Fruit fly (Drosophila melanogaster) whole organism, embryonic: ENCODE measurements around the gene CHOp24.
A peak's percentile ranks its signal among the peaks of the same experiment; 100 is the strongest.

ENCODE experiments used
- Atf3 ChIP-seq: fragments of 200-800 bp; sonication (Bioruptor generic); optimal IDR thresholded peaks from 3 replicates; lab custom pipeline; 2016; ENCODE audit warnings: missing biosample characterization, missing genetic modification characterization
- CG10209 ChIP-seq: fragments of 200-800 bp; sonication (Bioruptor generic); optimal IDR thresholded peaks from 3 replicates; lab custom pipeline; 2017; ENCODE audit warnings: missing biosample characterization, mild to moderate bottlenecking, missing genetic modification characterization, missing genetic modification reagents
- CG10959 ChIP-seq: fragments of 200-800 bp; sonication (Bioruptor generic); IDR thresholded peaks from 2 replicates; pipeline ENCODE4 v1.3.6; 2022; ENCODE audit warnings: missing biosample characterization, missing genetic modification characterization
- CG11093 ChIP-seq: fragments of 200-800 bp; sonication (Bioruptor generic); IDR thresholded peaks from 3 replicates; pipeline ENCODE4 v1.3.6; 2022; ENCODE audit warnings: missing biosample characterization, missing genetic modification characterization
- CG11560 ChIP-seq: fragments of 200-800 bp; sonication (Bioruptor generic); IDR thresholded peaks from 3 replicates; pipeline ENCODE4 v1.3.6; 2022; ENCODE audit warnings: missing biosample characterization, missing genetic modification characterization
- CG11723 ChIP-seq: fragments of 200-800 bp; sonication (Bioruptor generic); optimal IDR thresholded peaks from 2 replicates; lab custom pipeline; 2017; ENCODE audit warnings: missing biosample characterization, mild to moderate bottlenecking, missing genetic modification characterization
- CG13424 ChIP-seq: fragments of 200-800 bp; sonication (Bioruptor generic); optimal IDR thresholded peaks from 2 replicates; lab custom pipeline; 2019; ENCODE audit warnings: missing biosample characterization, mild to moderate bottlenecking, missing genetic modification characterization, moderate library complexity
- CG14667 ChIP-seq: fragments of 200-800 bp; sonication (Bioruptor generic); IDR thresholded peaks from 2 replicates; pipeline ENCODE4 v1.3.6; 2022; ENCODE audit warnings: missing biosample characterization, missing genetic modification characterization
- CG15601 ChIP-seq: fragments of 200-800 bp; sonication (Bioruptor generic); optimal IDR thresholded peaks from 3 replicates; lab custom pipeline; 2019; ENCODE audit warnings: missing biosample characterization, mild to moderate bottlenecking, missing genetic modification characterization, moderate library complexity
- CG1603 ChIP-seq: fragments of 200-800 bp; sonication (Bioruptor generic); optimal IDR thresholded peaks from 2 replicates; lab custom pipeline; 2019; ENCODE audit warnings: missing biosample characterization, mild to moderate bottlenecking, missing genetic modification characterization, moderate library complexity
- CG1647 ChIP-seq: fragments of 200-800 bp; sonication (Bioruptor generic); optimal IDR thresholded peaks from 3 replicates; lab custom pipeline; 2016; ENCODE audit warnings: missing biosample characterization, missing genetic modification characterization
- CG17829 ChIP-seq: fragments of 200-800 bp; optimal IDR thresholded peaks from 2 replicates; lab custom pipeline; 2019; ENCODE audit warnings: missing biosample characterization, mild to moderate bottlenecking, missing genetic modification characterization, moderate library complexity
- CG1832 ChIP-seq: fragments of 200-800 bp; sonication (Bioruptor generic); optimal IDR thresholded peaks from 2 replicates; lab custom pipeline; 2017; ENCODE audit warnings: missing biosample characterization, mild to moderate bottlenecking, missing genetic modification characterization, inconsistent platforms
- CG2120 ChIP-seq: fragments of 200-800 bp; sonication (Bioruptor generic); optimal IDR thresholded peaks from 3 replicates; lab custom pipeline; 2016; ENCODE audit warnings: missing biosample characterization, missing genetic modification characterization
- CG2129 ChIP-seq: fragments of 200-800 bp; sonication (Bioruptor generic); IDR thresholded peaks from 2 replicates; pipeline ENCODE4 v1.3.6; 2022; ENCODE audit warnings: missing biosample characterization, missing genetic modification characterization; ENCODE audit not compliant: partially characterized antibody
- CG31388 ChIP-seq: fragments of 200-800 bp; sonication (Bioruptor generic); optimal IDR thresholded peaks from 2 replicates; lab custom pipeline; 2016; ENCODE audit warnings: missing biosample characterization, missing genetic modification characterization
- CG32532 ChIP-seq: fragments of 200-800 bp; sonication (Bioruptor generic); IDR thresholded peaks from 2 replicates; pipeline ENCODE4 v1.3.6; 2022; ENCODE audit warnings: missing biosample characterization, missing genetic modification characterization
- CG3281 ChIP-seq: fragments of 200-800 bp; sonication (Bioruptor generic); optimal IDR thresholded peaks from 3 replicates; lab custom pipeline; 2017; ENCODE audit warnings: missing biosample characterization, mild to moderate bottlenecking, missing genetic modification characterization
- CG33213 ChIP-seq: fragments of 200-800 bp; sonication (Bioruptor generic); optimal IDR thresholded peaks from 3 replicates; lab custom pipeline; 2016; ENCODE audit warnings: missing biosample characterization, missing genetic modification characterization
- CG4854 ChIP-seq: fragments of 200-800 bp; sonication (Bioruptor generic); optimal IDR thresholded peaks from 2 replicates; lab custom pipeline; 2016; ENCODE audit warnings: missing biosample characterization, missing genetic modification characterization, inconsistent platforms
- CG6254 ChIP-seq: fragments of 200-800 bp; sonication (Bioruptor generic); optimal IDR thresholded peaks from 3 replicates; lab custom pipeline; 2017; ENCODE audit warnings: mild to moderate bottlenecking, missing biosample characterization, missing genetic modification reagents, missing genetic modification characterization
- CG6813 ChIP-seq: fragments of 200-800 bp; sonication (Bioruptor generic); optimal IDR thresholded peaks from 2 replicates; lab custom pipeline; 2017; ENCODE audit warnings: missing biosample characterization, missing genetic modification characterization, mild to moderate bottlenecking, moderate library complexity, missing genetic modification reagents
- CG7271 ChIP-seq: fragments of 200-800 bp; sonication (Bioruptor generic); optimal IDR thresholded peaks from 2 replicates; lab custom pipeline; 2018; ENCODE audit warnings: missing biosample characterization, mild to moderate bottlenecking, missing genetic modification characterization, moderate library complexity
- CG8388 ChIP-seq: fragments of 200-800 bp; sonication (Bioruptor generic); optimal IDR thresholded peaks from 2 replicates; lab custom pipeline; 2019; ENCODE audit warnings: missing biosample characterization, mild to moderate bottlenecking, missing genetic modification characterization, moderate library complexity
- CTCF ChIP-seq: fragments of 200-800 bp; sonication (Bioruptor generic); optimal IDR thresholded peaks from 2 replicates; lab custom pipeline; 2017; ENCODE audit warnings: missing biosample characterization, mild to moderate bottlenecking, missing genetic modification characterization, moderate library complexity
- Gug ChIP-seq: fragments of 200-800 bp; sonication (Bioruptor generic); IDR thresholded peaks from 4 replicates; pipeline ENCODE4 v1.3.6; 2022; ENCODE audit warnings: missing biosample characterization, missing genetic modification characterization
- HLH3B ChIP-seq: fragments of 200-800 bp; sonication (Bioruptor generic); IDR thresholded peaks from 2 replicates; pipeline ENCODE4 v1.3.6; 2022; ENCODE audit warnings: missing biosample characterization, missing genetic modification characterization
- HmgZ ChIP-seq: fragments of 200-800 bp; sonication (Bioruptor generic); optimal IDR thresholded peaks from 2 replicates; lab custom pipeline; 2018; ENCODE audit warnings: missing biosample characterization, mild to moderate bottlenecking, missing genetic modification characterization
- Hr39 ChIP-seq: fragments of >200 bp; optimal IDR thresholded peaks from 2 replicates; lab custom pipeline; 2017
- Lhr ChIP-seq: fragments of 200-800 bp; sonication (Bioruptor generic); optimal IDR thresholded peaks from 3 replicates; lab custom pipeline; 2017; ENCODE audit warnings: mild to moderate bottlenecking, missing biosample characterization, missing genetic modification reagents, missing genetic modification characterization
- NK7.1 ChIP-seq: fragments of 200-800 bp; sonication (Bioruptor generic); optimal IDR thresholded peaks from 3 replicates; lab custom pipeline; 2016; ENCODE audit warnings: missing biosample characterization, missing genetic modification characterization
- Nf-YA ChIP-seq: fragments of 200-800 bp; sonication (Bioruptor generic); IDR thresholded peaks from 2 replicates; pipeline ENCODE4 v1.3.6; 2022; ENCODE audit warnings: missing biosample characterization, missing genetic modification characterization
- Xbp1 ChIP-seq: fragments of 200-800 bp; sonication (Bioruptor generic); optimal IDR thresholded peaks from 3 replicates; lab custom pipeline; 2016; ENCODE audit warnings: missing biosample characterization, mild to moderate bottlenecking, missing genetic modification characterization
- YL-1 ChIP-seq: fragments of 200-800 bp; sonication (Bioruptor generic); optimal IDR thresholded peaks from 3 replicates; lab custom pipeline; 2017; ENCODE audit warnings: missing biosample characterization, mild to moderate bottlenecking, missing genetic modification characterization
- ara ChIP-seq: fragments of 200-800 bp; sonication (Bioruptor generic); IDR thresholded peaks from 2 replicates; pipeline ENCODE4 v1.3.6; 2022; ENCODE audit warnings: missing biosample characterization, missing genetic modification characterization
- ato ChIP-seq: fragments of 200-800 bp; sonication (Bioruptor generic); IDR thresholded peaks from 2 replicates; pipeline ENCODE4 v1.3.6; 2022; ENCODE audit warnings: missing biosample characterization, missing genetic modification characterization; ENCODE audit not compliant: partially characterized antibody
- bigmax ChIP-seq: fragments of 200-800 bp; sonication (Bioruptor generic); optimal IDR thresholded peaks from 2 replicates; lab custom pipeline; 2018; ENCODE audit warnings: missing biosample characterization, mild to moderate bottlenecking, missing genetic modification characterization
- cad ChIP-seq: fragments of >200 bp; optimal IDR thresholded peaks from 2 replicates; lab custom pipeline; 2017; ENCODE audit warnings: missing biosample characterization, missing genetic modification characterization
- fd102C ChIP-seq: fragments of 200-800 bp; sonication (Bioruptor generic); optimal IDR thresholded peaks from 2 replicates; lab custom pipeline; 2018; ENCODE audit warnings: missing biosample characterization, mild to moderate bottlenecking, missing genetic modification characterization, moderate library complexity
- kay ChIP-seq: fragments of 200-800 bp; sonication (Bioruptor generic); optimal IDR thresholded peaks from 2 replicates; lab custom pipeline; 2016; ENCODE audit warnings: missing biosample characterization, missing genetic modification characterization
- ken ChIP-seq: fragments of 200-800 bp; sonication (Bioruptor generic); IDR thresholded peaks from 3 replicates; pipeline ENCODE4 v1.3.6; 2022; ENCODE audit warnings: missing biosample characterization, missing genetic modification characterization
- klu ChIP-seq: fragments of 200-800 bp; sonication (Bioruptor generic); IDR thresholded peaks from 2 replicates; pipeline ENCODE4 v1.3.6; 2022; ENCODE audit warnings: missing biosample characterization, missing genetic modification characterization
- lbe ChIP-seq: fragments of 200-800 bp; sonication (Bioruptor generic); optimal IDR thresholded peaks from 2 replicates; lab custom pipeline; 2016; ENCODE audit warnings: missing biosample characterization, mild to moderate bottlenecking, missing genetic modification characterization
- mam ChIP-seq: fragments of 200-800 bp; sonication (Bioruptor generic); optimal IDR thresholded peaks from 3 replicates; lab custom pipeline; 2016; ENCODE audit warnings: missing biosample characterization, missing genetic modification characterization
- nom ChIP-seq: fragments of 200-800 bp; sonication (Bioruptor generic); optimal IDR thresholded peaks from 2 replicates; lab custom pipeline; 2017; ENCODE audit warnings: missing biosample characterization, missing genetic modification characterization, mild to moderate bottlenecking, moderate library complexity, missing genetic modification reagents
- pan ChIP-seq, 4 experiments: fragments of >200 bp in 3 of 4; fragments of 200-800 bp in 1 of 4; sonication (Bioruptor generic) in 1 of 4; optimal IDR thresholded peaks in 3 of 4; IDR thresholded peaks in 1 of 4; 2 replicates each; pipeline versions ENCODE4 v1.3.6 to Lab custom; 2017 to 2022; ENCODE audit warnings: missing biosample characterization in 2 of 4, missing genetic modification characterization in 2 of 4, mixed read lengths in 1 of 4
- pb ChIP-seq: fragments of 200-800 bp; sonication (Bioruptor generic); optimal IDR thresholded peaks from 3 replicates; lab custom pipeline; 2016; ENCODE audit warnings: missing biosample characterization, missing genetic modification characterization
- sens ChIP-seq: fragments of 200-800 bp; sonication (Bioruptor generic); peaks from one replicate; lab custom pipeline; 2016; ENCODE audit warnings: missing biosample characterization, missing genetic modification characterization
- sim ChIP-seq: fragments of 200-800 bp; sonication (Bioruptor generic); IDR thresholded peaks from 2 replicates; pipeline ENCODE4 v1.3.6; 2022; ENCODE audit warnings: missing biosample characterization, missing genetic modification characterization
- sqz ChIP-seq: fragments of 200-800 bp; sonication (Bioruptor generic); optimal IDR thresholded peaks from 3 replicates; lab custom pipeline; 2018; ENCODE audit warnings: missing biosample characterization, mild to moderate bottlenecking, missing genetic modification characterization
- stc ChIP-seq: fragments of 200-800 bp; sonication (Bioruptor generic); IDR thresholded peaks from 2 replicates; pipeline ENCODE4 v1.3.6; 2022; ENCODE audit warnings: missing biosample characterization, missing genetic modification characterization
- zfh1 ChIP-seq: fragments of 200-800 bp; sonication (Bioruptor generic); IDR thresholded peaks from 3 replicates; pipeline ENCODE4 v1.3.6; 2022; ENCODE audit warnings: missing biosample characterization, missing genetic modification characterization

CHOp24 gene

DNA sequence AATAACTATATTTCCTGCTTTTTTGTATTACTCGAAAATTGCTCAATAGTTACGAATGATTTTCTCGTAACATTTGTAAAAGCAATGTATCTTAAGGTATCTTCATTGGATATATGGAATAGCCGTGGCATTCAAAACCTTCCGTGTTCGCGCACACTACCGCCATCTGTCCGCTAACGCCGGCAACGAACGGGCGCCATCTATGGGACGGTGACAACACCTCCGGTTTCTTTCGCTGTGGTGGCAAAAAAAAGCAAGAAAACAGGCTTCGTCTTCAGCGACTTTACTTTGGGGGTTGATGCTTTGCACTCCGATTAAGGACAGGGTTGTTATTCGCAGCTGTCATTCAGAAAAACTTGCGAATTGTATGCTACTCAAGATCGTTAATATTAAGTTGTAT lies 33.6 kb upstream of the CHOp24 start (continued):
- TF ChIP-seq lbe (GFP tag; lab: Kevin White, UChicago) = no peak
- TF ChIP-seq Xbp1 = peak; percentile 75
- peak; percentile 94 for TF ChIP-seq CTCF (GFP tag; lab: Kevin White, UChicago)
- TF ChIP-seq CG32532 (GFP tag; lab: Robert Waterston, UW) = peak; percentile 78
- TF ChIP-seq CG10209 = peak; percentile 8
- TF ChIP-seq CG15601 (tag; lab: Kevin White, UChicago) = peak; percentile 38
- TF ChIP-seq CG7271 (tag; lab: Kevin White, UChicago) = no peak
- no peak for TF ChIP-seq sim (GFP tag; lab: Robert Waterston, UW)
- peak; percentile 40 for TF ChIP-seq CG8388 (GFP tag; lab: Kevin White, UChicago)
- no peak for TF ChIP-seq Nf-YA (GFP tag; lab: Robert Waterston, UW)
- peak; percentile 89 for TF ChIP-seq sqz (GFP tag; lab: Kevin White, UChicago)
- no peak for TF ChIP-seq CG1832 (GFP tag; lab: Kevin White, UChicago)
- no peak for TF ChIP-seq NK7.1
- no peak for TF ChIP-seq klu (GFP tag; lab: Robert Waterston, UW)
- no peak; the same call in 2 of the 3 replicates for TF ChIP-seq CG11093 (GFP tag; lab: Robert Waterston, UW)
- peak; percentile 66; the same call in 3 of the 4 replicates for TF ChIP-seq Gug (GFP tag; lab: Robert Waterston, UW)
- no peak for TF ChIP-seq bigmax (GFP tag; lab: Kevin White, UChicago)
- no peak for TF ChIP-seq CG4854 (GFP tag; lab: Kevin White, UChicago)
- TF ChIP-seq zfh1 = peak; percentile 77
- peak; percentile 47 for TF ChIP-seq pb (GFP tag; lab: Kevin White, UChicago)
- TF ChIP-seq HmgZ = no peak
- TF ChIP-seq kay = no peak
- TF ChIP-seq CG6254 (GFP tag; lab: Kevin White, UChicago) = peak; percentile 46
- TF ChIP-seq CG3281 (GFP tag; lab: Kevin White, UChicago) = peak; percentile 66
- no peak for TF ChIP-seq stc (GFP tag; lab: Robert Waterston, UW)
- TF ChIP-seq CG11560 (tag; lab: Robert Waterston, UW) = no peak
- peak; percentile 37 for TF ChIP-seq CG13424 (tag; lab: Kevin White, UChicago)
- peak; percentile 35 for TF ChIP-seq CG17829
- TF ChIP-seq Atf3 (GFP tag; lab: Kevin White, UChicago) = peak; percentile 54
- TF ChIP-seq CG1647 (GFP tag; lab: Kevin White, UChicago) = no peak
- TF ChIP-seq Lhr (GFP tag; lab: Kevin White, UChicago) = peak; percentile 47
- no peak for TF ChIP-seq Hr39 (lab: Kevin White, UChicago)
- TF ChIP-seq CG2120 (GFP tag; lab: Kevin White, UChicago) = no peak
- TF ChIP-seq ato (GFP tag; lab: Robert Waterston, UW) = no peak
- TF ChIP-seq CG2129 (GFP tag; lab: Robert Waterston, UW) = no peak
- peak; percentile 42 for TF ChIP-seq CG33213 (GFP tag; lab: Kevin White, UChicago)
- peak; percentile 51; the same call in 1 of the 2 replicates for TF ChIP-seq CG14667 (GFP tag; lab: Robert Waterston, UW)
- TF ChIP-seq sens (GFP tag; lab: Kevin White, UChicago) = peak; percentile 90
- TF ChIP-seq CG6813 (GFP tag; lab: Kevin White, UChicago) = peak; percentile 54
- peak; percentile 41; the same call in 1 of the 2 replicates for TF ChIP-seq HLH3B (GFP tag; lab: Robert Waterston, UW)
- peak; percentile 80 for TF ChIP-seq CG1603 (tag; lab: Kevin White, UChicago)
- no peak for TF ChIP-seq cad (GFP tag; lab: Kevin White, UChicago)
- TF ChIP-seq CG31388 (GFP tag; lab: Kevin White, UChicago) = no peak
- no peak for TF ChIP-seq YL-1
- peak; percentile 53 for TF ChIP-seq CG11723 (GFP tag; lab: Kevin White, UChicago)
- peak; percentile 69 for TF ChIP-seq CG10959
- TF ChIP-seq mam (GFP tag; lab: Kevin White, UChicago) = peak; percentile 18
- no peak for TF ChIP-seq pan (optimal IDR thresholded peaks at IDR 0.05; lab: Kevin White, UChicago)
- TF ChIP-seq pan (GFP tag; optimal IDR thresholded peaks at IDR 0.05 in 1 of 2, IDR thresholded peaks at IDR 0.05 in 1 of 2) = peak in 1 of 2 experiments; percentile 42
- TF ChIP-seq fd102C (GFP tag; lab: Kevin White, UChicago) = peak; percentile 67
- TF ChIP-seq nom (GFP tag; lab: Kevin White, UChicago) = peak; percentile 18
- TF ChIP-seq ara (GFP tag; lab: Robert Waterston, UW) = peak; percentile 65; the same call in 1 of the 2 replicates
- peak; percentile 77 for TF ChIP-seq ken
